Worm (Caenorhabditis elegans) whole organism, young adult: ENCODE data around the gene str-20.

Experiments
- B0035.1 ChIP-seq: sonication (generic microtip); optimal IDR thresholded peaks from 2 replicates; lab custom pipeline; 2016; ENCODE audit warnings: missing genetic modification characterization, mild to moderate bottlenecking, missing compliant biosample characterization, missing genotype, missing genetic modification reagents
- B0261.1 ChIP-seq: sonication (generic microtip); optimal IDR thresholded peaks from 2 replicates; lab custom pipeline; 2016; ENCODE audit warnings: mild to moderate bottlenecking, missing genetic modification characterization, moderate library complexity, missing compliant biosample characterization
- F10E7.11 ChIP-seq: sonication (generic microtip); optimal IDR thresholded peaks from 2 replicates; lab custom pipeline; 2017; ENCODE audit warnings: mild to moderate bottlenecking, missing genetic modification characterization, moderate library complexity, missing compliant biosample characterization
- F23B12.7 ChIP-seq: sonication (generic microtip); optimal IDR thresholded peaks from 2 replicates; lab custom pipeline; 2017; ENCODE audit warnings: missing genetic modification characterization, mild to moderate bottlenecking, missing compliant biosample characterization, antibody characterized with exemption, moderate library complexity; ENCODE audit not compliant: insufficient read depth
- F49E8.2 ChIP-seq: sonication (generic microtip); optimal IDR thresholded peaks from 3 replicates; lab custom pipeline; 2017; ENCODE audit warnings: missing genetic modification characterization, mild to moderate bottlenecking, missing compliant biosample characterization, antibody characterized with exemption, moderate library complexity; ENCODE audit not compliant: insufficient read depth
- F52B5.7 ChIP-seq: sonication (generic microtip); optimal IDR thresholded peaks from 2 replicates; lab custom pipeline; 2016; ENCODE audit warnings: mild to moderate bottlenecking, missing genetic modification characterization, missing compliant biosample characterization
- F55B11.4 ChIP-seq: sonication (generic microtip); optimal IDR thresholded peaks from 2 replicates; lab custom pipeline; 2016; ENCODE audit warnings: missing compliant biosample characterization, missing genetic modification characterization, borderline replicate concordance; ENCODE audit not compliant: insufficient read depth
- F57C9.4 ChIP-seq: sonication (generic microtip); optimal IDR thresholded peaks from 2 replicates; lab custom pipeline; 2017; ENCODE audit warnings: mild to moderate bottlenecking, missing genetic modification characterization, missing compliant biosample characterization
- K12H6.12 ChIP-seq: fragments of 200-800 bp; sonication (Bioruptor generic); optimal IDR thresholded peaks from 2 replicates; lab custom pipeline; 2018; ENCODE audit warnings: mild to moderate bottlenecking, missing genetic modification characterization, missing compliant biosample characterization
- Y56A3A.18 ChIP-seq: fragments of 200-800 bp; sonication (Bioruptor generic); IDR thresholded peaks from 2 replicates; pipeline ENCODE4 v1.3.6; 2022; ENCODE audit warnings: missing genetic modification reagents, missing genetic modification characterization, missing compliant biosample characterization
- Y67H2A.10 ChIP-seq: fragments of 200-800 bp; sonication (Bioruptor generic); conservative IDR thresholded peaks from 2 replicates; pipeline ENCODE4 v1.3.6; 2022; ENCODE audit warnings: missing genetic modification reagents, missing genetic modification characterization, missing compliant biosample characterization
- Y95B8A.8 ChIP-seq: fragments of 200-800 bp; sonication (Bioruptor generic); IDR thresholded peaks from 2 replicates; pipeline ENCODE4 v1.3.6; 2022; ENCODE audit warnings: missing genetic modification reagents, missing genetic modification characterization, missing compliant biosample characterization
- atf-7 ChIP-seq: sonication (generic microtip); optimal IDR thresholded peaks from 2 replicates; lab custom pipeline; 2017; ENCODE audit warnings: mild to moderate bottlenecking, missing genetic modification characterization, missing compliant biosample characterization
- bed-2 ChIP-seq: fragments of 200-800 bp; sonication (Bioruptor generic); IDR thresholded peaks from 2 replicates; pipeline ENCODE4 v1.3.6; 2022; ENCODE audit warnings: missing genetic modification reagents, missing genetic modification characterization, missing compliant biosample characterization
- ccch-3 ChIP-seq: fragments of 200-800 bp; sonication (Bioruptor generic); optimal IDR thresholded peaks from 2 replicates; lab custom pipeline; 2018; ENCODE audit warnings: mild to moderate bottlenecking, missing genetic modification characterization, missing compliant biosample characterization
- ceh-91 ChIP-seq: fragments of 200-800 bp; sonication (Bioruptor generic); IDR thresholded peaks from 2 replicates; pipeline ENCODE4 v1.3.6; 2022; ENCODE audit warnings: missing genetic modification reagents, missing genetic modification characterization, missing compliant biosample characterization
- dpl-1 ChIP-seq: fragments of 150-350 bp; optimal IDR thresholded peaks from 2 replicates; lab custom pipeline; 2014; ENCODE audit warnings: missing biosample characterization, missing genetic modification reagents, missing genetic modification characterization
- efl-1 ChIP-seq: fragments of 150-350 bp; optimal IDR thresholded peaks from 2 replicates; lab custom pipeline; 2014; ENCODE audit warnings: missing biosample characterization, missing genetic modification reagents, missing genetic modification characterization
- egl-18 ChIP-seq: fragments of 200-800 bp; sonication (Bioruptor generic); IDR thresholded peaks from 2 replicates; pipeline ENCODE4 v1.3.6; 2022; ENCODE audit warnings: missing genetic modification reagents, missing genetic modification characterization, missing compliant biosample characterization
- ekl-4 ChIP-seq: fragments of 200-800 bp; sonication (Bioruptor generic); IDR thresholded peaks from 2 replicates; pipeline ENCODE4 v1.3.6; 2022; ENCODE audit warnings: missing genetic modification reagents, missing genetic modification characterization, missing compliant biosample characterization
- ets-4 ChIP-seq: fragments of 200-800 bp; sonication (Bioruptor generic); optimal IDR thresholded peaks from 2 replicates; lab custom pipeline; 2018; ENCODE audit warnings: mild to moderate bottlenecking, missing genetic modification characterization, missing compliant biosample characterization
- fkh-3 ChIP-seq: sonication (generic microtip); optimal IDR thresholded peaks from 2 replicates; lab custom pipeline; 2016; ENCODE audit warnings: mild to moderate bottlenecking, missing genetic modification characterization, missing compliant biosample characterization
- gei-17 ChIP-seq: fragments of 200-800 bp; sonication (Bioruptor generic); optimal IDR thresholded peaks from 2 replicates; lab custom pipeline; 2018; ENCODE audit warnings: mild to moderate bottlenecking, missing genetic modification characterization, missing compliant biosample characterization
- him-1 ChIP-seq: sonication (generic microtip); optimal IDR thresholded peaks from 2 replicates; lab custom pipeline; 2016; ENCODE audit warnings: missing genotype, missing genetic modification reagents, missing genetic modification characterization, missing compliant biosample characterization
- hlh-12 ChIP-seq: sonication (generic microtip); optimal IDR thresholded peaks from 2 replicates; lab custom pipeline; 2016; ENCODE audit warnings: missing genetic modification characterization, missing compliant biosample characterization
- hlh-26 ChIP-seq: fragments of 200-800 bp; sonication (Bioruptor generic); conservative IDR thresholded peaks from 2 replicates; pipeline ENCODE4 v1.3.6; 2022; ENCODE audit warnings: missing genetic modification reagents, missing genetic modification characterization, missing compliant biosample characterization
- hmg-1.2 ChIP-seq: fragments of 200-800 bp; sonication (Bioruptor generic); IDR thresholded peaks from 2 replicates; pipeline ENCODE4 v1.3.6; 2022; ENCODE audit warnings: missing genetic modification reagents, missing genetic modification characterization, missing compliant biosample characterization
- hrde-1 ChIP-seq: sonication (generic microtip); optimal IDR thresholded peaks from 2 replicates; lab custom pipeline; 2016; ENCODE audit warnings: missing genetic modification characterization, mild to moderate bottlenecking, missing compliant biosample characterization, moderate library complexity, missing genotype, missing genetic modification reagents, borderline replicate concordance
- hsf-1 ChIP-seq: fragments of 200-800 bp; sonication (Bioruptor generic); IDR thresholded peaks from 2 replicates; pipeline ENCODE4 v1.3.6; 2022; ENCODE audit warnings: missing genetic modification reagents, missing genetic modification characterization, missing compliant biosample characterization
- lin-54 ChIP-seq: fragments of 200-800 bp; sonication (Bioruptor generic); optimal IDR thresholded peaks from 2 replicates; lab custom pipeline; 2018; ENCODE audit warnings: mild to moderate bottlenecking, missing genetic modification characterization, missing compliant biosample characterization
- madf-3 ChIP-seq: fragments of 200-800 bp; sonication (Bioruptor generic); IDR thresholded peaks from 2 replicates; pipeline ENCODE4 v1.3.6; 2022; ENCODE audit warnings: missing genetic modification reagents, missing genetic modification characterization, missing compliant biosample characterization
- madf-8 ChIP-seq: fragments of 200-800 bp; sonication (Bioruptor generic); conservative IDR thresholded peaks from 2 replicates; pipeline ENCODE4 v1.3.6; 2022; ENCODE audit warnings: missing genetic modification reagents, missing genetic modification characterization, missing compliant biosample characterization
- mcd-1 ChIP-seq: fragments of 200-800 bp; sonication (Bioruptor generic); IDR thresholded peaks from 2 replicates; pipeline ENCODE4 v1.3.6; 2022; ENCODE audit warnings: missing genetic modification reagents, missing genetic modification characterization, missing compliant biosample characterization
- nfyb-1 ChIP-seq: fragments of 200-800 bp; sonication (Bioruptor generic); IDR thresholded peaks from 2 replicates; pipeline ENCODE4 v1.3.6; 2022; ENCODE audit warnings: missing genetic modification reagents, missing genetic modification characterization, missing compliant biosample characterization
- nhr-179 ChIP-seq: sonication (generic microtip); optimal IDR thresholded peaks from 2 replicates; lab custom pipeline; 2016; ENCODE audit warnings: mild to moderate bottlenecking, missing genetic modification characterization, missing compliant biosample characterization
- nhr-90 ChIP-seq: sonication (generic microtip); optimal IDR thresholded peaks from 2 replicates; lab custom pipeline; 2016; ENCODE audit warnings: missing genotype, mild to moderate bottlenecking, missing genetic modification characterization, missing compliant biosample characterization
- repo-1 ChIP-seq: sonication (generic microtip); optimal IDR thresholded peaks from 2 replicates; lab custom pipeline; 2017; ENCODE audit warnings: mild to moderate bottlenecking, missing genetic modification characterization, missing compliant biosample characterization
- snpc-3.4 ChIP-seq: sonication (generic microtip); optimal IDR thresholded peaks from 2 replicates; lab custom pipeline; 2017; ENCODE audit warnings: missing genetic modification characterization, mild to moderate bottlenecking, missing compliant biosample characterization, antibody characterized with exemption, moderate library complexity, missing genotype, missing genetic modification reagents
- tbp1 ChIP-seq: fragments of 200-800 bp; sonication (Bioruptor generic); optimal IDR thresholded peaks from 2 replicates; lab custom pipeline; 2018; ENCODE audit warnings: mild to moderate bottlenecking, missing genetic modification characterization, missing compliant biosample characterization
- tbx-9 ChIP-seq: sonication (generic microtip); optimal IDR thresholded peaks from 2 replicates; lab custom pipeline; 2016; ENCODE audit warnings: borderline replicate concordance, missing genetic modification characterization, inconsistent platforms, missing compliant biosample characterization
- xnd-1 ChIP-seq: sonication (generic microtip); optimal IDR thresholded peaks from 2 replicates; lab custom pipeline; 2016; ENCODE audit warnings: missing genotype, missing genetic modification reagents, missing genetic modification characterization, missing compliant biosample characterization
- zfh-2 ChIP-seq: fragments of 200-800 bp; sonication (Bioruptor generic); conservative IDR thresholded peaks from 2 replicates; pipeline ENCODE4 v1.3.6; 2022; ENCODE audit warnings: missing genetic modification reagents, missing genetic modification characterization, missing compliant biosample characterization
- ztf-6 ChIP-seq: fragments of 200-800 bp; sonication (Bioruptor generic); IDR thresholded peaks from 2 replicates; pipeline ENCODE4 v1.3.6; 2022; ENCODE audit warnings: missing genetic modification reagents, missing genetic modification characterization, missing compliant biosample characterization

str-20 gene

DNA sequence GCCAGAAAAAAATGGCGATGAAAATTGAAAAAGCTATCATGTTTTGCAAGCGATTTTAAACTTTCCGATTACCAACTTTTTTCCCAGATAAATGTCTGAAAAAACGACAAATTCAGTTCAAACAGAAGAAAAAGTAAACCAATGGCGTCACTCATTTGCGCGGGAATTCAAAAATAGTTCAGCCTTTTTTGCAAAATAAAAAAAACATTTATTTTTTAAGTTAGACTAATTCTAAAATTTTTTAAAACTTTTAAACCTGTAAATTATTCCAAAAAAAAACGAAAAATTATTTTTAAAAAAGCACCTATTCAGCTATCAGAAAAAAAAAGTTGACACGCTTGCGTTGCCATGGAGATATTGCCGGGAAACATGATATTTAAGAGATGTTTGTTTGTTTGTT, 43.4 kb upstream of the str-20 start, which contains the start of gene cyp-33C11:
Gene cyp-33C11, minus strand, starts transcription at position 101 of the 400 bp plus-strand sequence.
- TF ChIP-seq snpc-3.4 (tag; lab: Kevin White, UChicago) = no peak
- TF ChIP-seq F52B5.7 (tag; lab: Kevin White, UChicago) = no peak
- TF ChIP-seq F55B11.4 (tag; lab: Kevin White, UChicago) = no peak
- no peak for TF ChIP-seq tbx-9 (tag; lab: Kevin White, UChicago)

DNA sequence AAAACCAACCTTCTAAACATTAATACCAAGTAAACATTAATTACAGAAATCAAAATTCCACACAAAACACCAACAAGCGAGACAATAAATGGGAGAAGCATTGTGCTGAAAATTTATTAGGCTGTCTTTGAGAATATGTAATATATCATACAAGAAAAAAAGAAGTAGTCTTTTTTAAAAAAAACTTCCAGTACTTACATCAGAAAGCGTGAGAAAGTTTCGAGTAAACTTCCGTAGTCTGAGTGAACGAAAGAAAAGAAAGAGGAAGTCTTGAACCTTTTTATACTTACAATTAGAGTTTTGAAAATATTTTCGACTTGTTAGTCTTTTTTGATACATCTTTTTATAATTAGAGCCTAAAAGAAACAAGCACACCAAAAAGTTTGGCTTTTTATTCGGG, 36.5 kb upstream of the str-20 start, which contains the start of gene srbc-40:
Gene srbc-40, minus strand, starts transcription at position 101 of the 400 bp plus-strand sequence.
- TF ChIP-seq hlh-12 (tag; lab: Kevin White, UChicago) (no peak), madf-8 (GFP tag; lab: Robert Waterston, UW) (no peak), bed-2 (GFP tag; lab: Robert Waterston, UW) (no peak), B0035.1 (tag; lab: Kevin White, UChicago) (no peak)

DNA sequence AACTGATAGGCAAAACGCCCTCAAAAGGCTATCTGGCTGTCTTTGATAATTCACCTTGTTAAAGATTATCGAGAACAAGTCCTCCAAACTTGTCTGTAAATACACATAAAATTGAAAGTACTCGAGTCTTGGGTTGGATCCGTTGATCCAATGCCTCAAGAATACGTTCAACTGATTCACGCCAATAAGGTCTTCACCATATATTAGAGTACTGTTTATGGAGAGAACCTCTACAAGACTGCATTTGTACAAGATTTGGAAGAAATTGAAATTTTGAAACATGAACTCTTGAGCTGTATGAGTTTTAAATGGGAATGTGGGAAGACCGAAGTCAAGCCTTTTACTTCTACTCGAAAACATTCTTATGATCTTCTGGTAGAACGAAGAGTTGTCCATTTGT, 33.4 kb upstream of the str-20 start:
- TF ChIP-seq nfyb-1 (GFP tag; lab: Robert Waterston, UW) (no peak), egl-18 (GFP tag; lab: Robert Waterston, UW) (no peak), F23B12.7 (tag; lab: Kevin White, UChicago) (no peak), dpl-1 (no peak), ztf-6 (GFP tag; lab: Robert Waterston, UW) (no peak), mcd-1 (GFP tag; lab: Robert Waterston, UW) (no peak), B0261.1 (tag; lab: Kevin White, UChicago) (no peak), tbp1 (GFP tag; lab: Kevin White, UChicago) (no peak), ekl-4 (GFP tag; lab: Robert Waterston, UW) (no peak), ceh-91 (GFP tag; lab: Robert Waterston, UW) (no peak), hsf-1 (GFP tag; lab: Robert Waterston, UW) (no peak), K12H6.12 (tag; lab: Kevin White, UChicago) (no peak), F10E7.11 (tag; lab: Kevin White, UChicago) (no peak), ets-4 (GFP tag; lab: Kevin White, UChicago) (no peak), gei-17 (no peak), him-1 (tag; lab: Kevin White, UChicago) (no peak)

DNA sequence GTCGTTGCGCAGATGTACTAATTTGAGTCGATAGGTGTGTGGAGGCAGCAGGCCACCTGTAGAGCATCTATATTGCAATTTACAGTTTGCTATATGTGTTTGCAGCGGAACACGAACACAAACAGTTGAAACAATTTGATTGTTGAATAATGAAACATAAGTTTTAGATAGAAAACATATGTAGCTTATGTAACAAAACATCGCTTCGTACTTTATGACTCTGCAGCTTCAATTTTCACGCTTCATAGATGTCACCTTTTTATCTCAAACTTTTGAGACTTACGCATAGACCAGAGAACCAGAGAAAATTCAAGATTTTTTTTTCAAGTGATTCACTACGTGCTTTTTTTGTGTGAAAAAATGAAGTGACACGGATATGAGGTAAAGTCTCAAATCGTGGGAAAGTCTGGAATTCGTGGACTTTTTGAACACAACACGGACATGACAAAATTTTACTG, 32.3 kb upstream of the str-20 start, which contains the start of gene fbxb-72:
Gene fbxb-72, minus strand, starts transcription at position 58 of the 458 bp plus-strand sequence.
- no peak for TF ChIP-seq zfh-2 (GFP tag; lab: Robert Waterston, UW)
- TF ChIP-seq ztf-6 (GFP tag; lab: Robert Waterston, UW) = no peak
- TF ChIP-seq F57C9.4 (tag; lab: Kevin White, UChicago) = peak; percentile 85
- TF ChIP-seq xnd-1 (tag; lab: Kevin White, UChicago) = no peak
- TF ChIP-seq Y67H2A.10 = no peak
- no peak for TF ChIP-seq fkh-3 (tag; lab: Kevin White, UChicago)
- 0 out of 2 replicates have a peak, but pooled peaks have one; percentile 9 for TF ChIP-seq madf-3 (GFP tag; lab: Robert Waterston, UW)
- TF ChIP-seq F49E8.2 (tag; lab: Kevin White, UChicago) = no peak
- peak; percentile 81; the same call in 1 of the 2 replicates for TF ChIP-seq Y95B8A.8 (GFP tag; lab: Robert Waterston, UW)
- no peak for TF ChIP-seq hrde-1 (tag; lab: Kevin White, UChicago)
- no peak for TF ChIP-seq nhr-179 (tag; lab: Kevin White, UChicago)
- peak; percentile 81; the same call in 1 of the 2 replicates for TF ChIP-seq Y56A3A.18 (GFP tag; lab: Robert Waterston, UW)
- TF ChIP-seq F55B11.4 (tag; lab: Kevin White, UChicago) = no peak
- no peak for TF ChIP-seq ccch-3 (GFP tag; lab: Kevin White, UChicago)
- TF ChIP-seq efl-1 (GFP tag; lab: Kevin White, UChicago) = no peak
- no peak for TF ChIP-seq hlh-26 (GFP tag; lab: Robert Waterston, UW)
- TF ChIP-seq repo-1 (tag; lab: Kevin White, UChicago) = peak; percentile 90
- TF ChIP-seq nhr-90 (tag; lab: Kevin White, UChicago) = peak; percentile 11
- TF ChIP-seq lin-54 (GFP tag; lab: Kevin White, UChicago) = no peak
- peak; percentile 66 for TF ChIP-seq atf-7
- peak; percentile 71 for TF ChIP-seq B0035.1 (tag; lab: Kevin White, UChicago)
- peak; percentile 50 for TF ChIP-seq hmg-1.2 (GFP tag; lab: Robert Waterston, UW)
